Worm (Caenorhabditis elegans) whole organism, mixed stage, embryonic: ENCODE data around the gene F54D5.2.

Experiments
- bed-3 ChIP-seq: fragments of 200-800 bp; sonication (Bioruptor generic); optimal IDR thresholded peaks from 3 replicates; lab custom pipeline; 2018; ENCODE audit warnings: mild to moderate bottlenecking, missing genetic modification characterization, moderate library complexity, missing compliant biosample characterization
- blmp-1 ChIP-seq: fragments of 150-350 bp; optimal IDR thresholded peaks from 2 replicates; lab custom pipeline; 2014; ENCODE audit warnings: missing biosample characterization, missing genetic modification characterization
- ces-1 ChIP-seq: fragments of 150-350 bp; optimal IDR thresholded peaks from 2 replicates; lab custom pipeline; 2014; ENCODE audit warnings: missing biosample characterization, missing genetic modification reagents, missing genetic modification characterization
- elt-1 ChIP-seq: sonication (generic microtip); optimal IDR thresholded peaks from 2 replicates; lab custom pipeline; 2017; ENCODE audit warnings: missing genetic modification characterization, mild to moderate bottlenecking, missing compliant biosample characterization, antibody characterized with exemption, moderate library complexity, borderline replicate concordance; ENCODE audit not compliant: insufficient read depth
- elt-3 ChIP-seq: fragments of 150-350 bp; optimal IDR thresholded peaks from 2 replicates; lab custom pipeline; 2014; ENCODE audit warnings: missing biosample characterization, missing genetic modification characterization
- flh-1 ChIP-seq: fragments of 200-800 bp; sonication (Bioruptor generic); optimal IDR thresholded peaks from 2 replicates; lab custom pipeline; 2018; ENCODE audit warnings: mild to moderate bottlenecking, missing genetic modification characterization, moderate library complexity, missing compliant biosample characterization
- lin-13 ChIP-seq: fragments of 150-350 bp; optimal IDR thresholded peaks from 2 replicates; lab custom pipeline; 2014; ENCODE audit warnings: missing biosample characterization, missing genetic modification characterization
- mep-1 ChIP-seq: fragments of 150-350 bp; optimal IDR thresholded peaks from 2 replicates; lab custom pipeline; 2017; ENCODE audit warnings: missing biosample characterization, missing genetic modification reagents, missing genetic modification characterization, inconsistent platforms
- nhr-12 ChIP-seq: fragments of 150-350 bp; optimal IDR thresholded peaks from 2 replicates; lab custom pipeline; 2014; ENCODE audit warnings: missing biosample characterization, missing genetic modification characterization
- nhr-237 ChIP-seq: fragments of 150-350 bp; optimal IDR thresholded peaks from 2 replicates; lab custom pipeline; 2014; ENCODE audit warnings: missing biosample characterization, missing genetic modification characterization
- nhr-28 ChIP-seq: fragments of 150-350 bp; optimal IDR thresholded peaks from 2 replicates; lab custom pipeline; 2014; ENCODE audit warnings: missing biosample characterization, missing genetic modification characterization
- snpc-4 ChIP-seq: fragments of 150-350 bp; optimal IDR thresholded peaks from 2 replicates; lab custom pipeline; 2014; ENCODE audit warnings: missing biosample characterization, missing genetic modification characterization
- unc-62 ChIP-seq: fragments of 150-350 bp; optimal IDR thresholded peaks from 2 replicates; lab custom pipeline; 2014; ENCODE audit warnings: missing biosample characterization, missing genetic modification reagents, missing genetic modification characterization
- ztf-11 ChIP-seq: fragments of 150-350 bp; optimal IDR thresholded peaks from 2 replicates; lab custom pipeline; 2014; ENCODE audit warnings: missing biosample characterization, missing genetic modification characterization

- TF ChIP-seq nhr-237 (tag; lab: Kevin White, UChicago) (no peak), elt-3 (tag; lab: Kevin White, UChicago) (no peak), elt-1 (tag; lab: Kevin White, UChicago) (no peak), ces-1 (no peak), ztf-11 (no peak), nhr-12 (tag; lab: Kevin White, UChicago) (no peak), lin-13 (tag; lab: Kevin White, UChicago) (no peak), bed-3 (GFP tag; lab: Kevin White, UChicago) (no peak), unc-62 (GFP tag; lab: Kevin White, UChicago) (peak; percentile 67), blmp-1 (tag; lab: Kevin White, UChicago) (no peak), snpc-4 (tag; lab: Kevin White, UChicago) (no peak), nhr-28 (no peak), flh-1 (GFP tag; lab: Kevin White, UChicago) (no peak), mep-1 (tag; lab: Kevin White, UChicago) (peak; percentile 62)
Observed at ce11 chrII:11537115-11537514, 35.9 kb upstream of the F54D5.2 start.
